Fruit fly (Drosophila melanogaster) whole organism, wandering third instar larva: ENCODE results near the gene bbg.

Experiments used
- Abd-B ChIP-seq: fragments of >200 bp; optimal IDR thresholded peaks from 2 replicates; lab custom pipeline; 2017; ENCODE audit warnings: missing biosample characterization, missing genetic modification characterization
- Hr83 ChIP-seq: fragments of 200-300 bp; sonication (Bioruptor generic); optimal IDR thresholded peaks from 2 replicates; lab custom pipeline; 2016; ENCODE audit warnings: missing biosample characterization, mild to moderate bottlenecking, missing genetic modification characterization, moderate library complexity; ENCODE audit not compliant: poor library complexity, severe bottlenecking
- Mio ChIP-seq: sonication (Bioruptor generic); optimal IDR thresholded peaks from 2 replicates; lab custom pipeline; 2016; ENCODE audit warnings: missing biosample characterization, missing genetic modification characterization
- Sp1 ChIP-seq: fragments of 200-800 bp; sonication (Bioruptor generic); optimal IDR thresholded peaks from 3 replicates; lab custom pipeline; 2019; ENCODE audit warnings: missing biosample characterization, mild to moderate bottlenecking, missing genetic modification characterization, moderate library complexity
- ey ChIP-seq: fragments of 200-800 bp; sonication (Bioruptor generic); optimal IDR thresholded peaks from 2 replicates; lab custom pipeline; 2016; ENCODE audit warnings: missing biosample characterization, missing genetic modification characterization
- fru ChIP-seq: fragments of 200-800 bp; sonication (Bioruptor generic); optimal IDR thresholded peaks from 3 replicates; lab custom pipeline; 2016; ENCODE audit warnings: missing biosample characterization, mild to moderate bottlenecking, missing genetic modification characterization
- jim ChIP-seq: fragments of 175-275, 200-325 bp; sonication (Bioruptor generic); optimal IDR thresholded peaks from 2 replicates; lab custom pipeline; 2016; ENCODE audit warnings: missing biosample characterization, mild to moderate bottlenecking, missing genetic modification characterization
- psq ChIP-seq: fragments of 200-800 bp; sonication (Bioruptor generic); optimal IDR thresholded peaks from 3 replicates; lab custom pipeline; 2017; ENCODE audit warnings: missing biosample characterization, mild to moderate bottlenecking, missing genetic modification characterization, moderate library complexity
- usp ChIP-seq: fragments of >200 bp; optimal IDR thresholded peaks from 2 replicates; lab custom pipeline; 2017; ENCODE audit warnings: missing biosample characterization, missing genetic modification characterization

DNA sequence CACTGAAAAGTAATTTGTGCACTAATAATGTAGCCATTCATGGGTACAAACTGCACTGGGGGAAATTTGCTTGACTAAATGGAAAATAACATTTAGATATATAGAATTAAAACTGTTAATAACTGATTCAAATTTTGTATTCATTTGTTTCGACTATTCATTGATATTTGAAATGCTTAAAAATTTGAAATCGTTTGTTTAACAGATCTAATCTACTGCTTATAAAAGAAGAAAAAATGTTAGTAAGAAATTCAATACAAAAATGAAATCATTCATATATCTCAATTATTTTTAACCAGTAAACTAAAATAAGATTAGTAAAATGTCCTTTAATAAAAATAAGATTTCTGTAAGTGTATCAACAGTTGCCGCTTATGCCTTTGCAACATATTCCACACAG, 39.9 kb upstream of the bbg start:
- TF ChIP-seq ey (GFP tag; lab: Kevin White, UChicago) (no peak), Hr83 (GFP tag; lab: Kevin White, UChicago) (no peak), Abd-B (GFP tag; lab: Kevin White, UChicago) (no peak), psq (GFP tag; lab: Kevin White, UChicago) (no peak), usp (GFP tag; lab: Kevin White, UChicago) (no peak), jim (GFP tag; lab: Kevin White, UChicago) (no peak), Sp1 (GFP tag; lab: Kevin White, UChicago) (no peak), Mio (GFP tag; lab: Kevin White, UChicago) (no peak), fru (GFP tag; lab: Kevin White, UChicago) (no peak)
